Fruit fly (Drosophila melanogaster) whole organism, prepupa: ENCODE measurements around the gene Oatp33Eb.

Experiments used
- CG1621 ChIP-seq: fragments of 200-800 bp; sonication (Bioruptor generic); optimal IDR thresholded peaks from 3 replicates; lab custom pipeline; 2018; ENCODE audit warnings: missing biosample characterization, mild to moderate bottlenecking, missing genetic modification characterization
- CG3032 ChIP-seq: fragments of 200-800 bp; optimal IDR thresholded peaks from 2 replicates; lab custom pipeline; 2019; ENCODE audit warnings: missing biosample characterization, mild to moderate bottlenecking, missing genetic modification characterization, moderate library complexity
- CG6276 ChIP-seq: fragments of 200-800 bp; sonication (Bioruptor generic); optimal IDR thresholded peaks from 2 replicates; lab custom pipeline; 2017; ENCODE audit warnings: missing biosample characterization, mild to moderate bottlenecking, missing genetic modification characterization
- CG6854 ChIP-seq: fragments of 200-800 bp; sonication (Bioruptor generic); optimal IDR thresholded peaks from 2 replicates; lab custom pipeline; 2017; ENCODE audit warnings: missing biosample characterization, mild to moderate bottlenecking, missing genetic modification characterization
- Hr38 ChIP-seq: sonication (Bioruptor generic); optimal IDR thresholded peaks from 2 replicates; lab custom pipeline; 2016; ENCODE audit warnings: missing biosample characterization, missing genetic modification characterization
- Hr39 ChIP-seq: fragments of 200-800 bp; sonication (Bioruptor generic); optimal IDR thresholded peaks from 2 replicates; lab custom pipeline; 2016; ENCODE audit warnings: missing biosample characterization, missing genetic modification characterization
- OdsH ChIP-seq: fragments of 200-800 bp; sonication (Bioruptor generic); optimal IDR thresholded peaks from 3 replicates; lab custom pipeline; 2016; ENCODE audit warnings: missing biosample characterization, missing genetic modification characterization
- cyc ChIP-seq: fragments of 200-800 bp; sonication (Bioruptor generic); optimal IDR thresholded peaks from 3 replicates; lab custom pipeline; 2016; ENCODE audit warnings: missing biosample characterization, missing genetic modification characterization
- fd85E ChIP-seq: fragments of 200-800 bp; sonication (Bioruptor generic); optimal IDR thresholded peaks from 3 replicates; lab custom pipeline; 2016; ENCODE audit warnings: missing biosample characterization, missing genetic modification characterization
- fkh ChIP-seq: fragments of 200-800 bp; sonication (Bioruptor generic); optimal IDR thresholded peaks from 3 replicates; lab custom pipeline; 2017; ENCODE audit warnings: missing biosample characterization, mild to moderate bottlenecking, missing genetic modification characterization, moderate library complexity

DNA sequence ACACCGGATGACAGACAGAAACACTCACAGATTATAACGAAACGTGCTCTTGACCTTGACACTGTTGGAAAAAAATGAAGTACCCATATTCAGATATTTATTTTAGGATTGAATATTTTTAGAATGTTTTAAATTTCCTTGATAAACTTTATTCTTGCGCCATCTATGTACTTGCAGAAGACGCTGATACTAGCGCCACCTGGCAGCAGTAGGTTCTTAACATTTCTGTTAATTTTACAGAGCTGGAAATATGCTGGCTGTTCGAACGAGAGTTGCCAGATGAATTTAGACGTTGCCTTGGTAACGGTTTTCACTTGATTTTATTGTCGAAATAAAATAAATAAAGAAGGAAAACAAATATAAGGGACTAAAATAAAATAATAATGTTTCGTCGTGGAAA is 23.7 kb upstream of the Oatp33Eb start, which contains the start of gene Fam92:
- TF ChIP-seq fkh = no peak
- peak; percentile 40 for TF ChIP-seq CG3032 (tag; lab: Kevin White, UChicago)
- TF ChIP-seq OdsH = peak; percentile 35
- peak; percentile 66 for TF ChIP-seq cyc
- peak; percentile 70 for TF ChIP-seq Hr39 (GFP tag; lab: Kevin White, UChicago)
- no peak for TF ChIP-seq Hr38 (GFP tag; lab: Kevin White, UChicago)
- TF ChIP-seq CG1621 (tag; lab: Kevin White, UChicago) = no peak
- TF ChIP-seq fd85E (GFP tag; lab: Kevin White, UChicago) = no peak
- TF ChIP-seq CG6276 (GFP tag; lab: Kevin White, UChicago) = no peak
- no peak for TF ChIP-seq CG6854 (GFP tag; lab: Kevin White, UChicago)
